Worm (Caenorhabditis elegans) whole organism, L3 larva: ENCODE results near the gene F14D7.9.
"Not testable (repeated sequence)": the region's sequence is repeated elsewhere in the genome, so short reads cannot be mapped to it uniquely, and the experiment has no call there.

Experiments used
- ZK546.5 ChIP-seq: sonication (generic microtip); optimal IDR thresholded peaks from 2 replicates; lab custom pipeline; 2017; ENCODE audit warnings: missing biosample characterization, missing genetic modification characterization
- aly-2 ChIP-seq: fragments of 150-350 bp; optimal IDR thresholded peaks from 2 replicates; lab custom pipeline; 2014; ENCODE audit warnings: missing biosample characterization, missing genetic modification characterization
- ama-1 ChIP-seq: fragments of 150-350 bp; optimal IDR thresholded peaks from 2 replicates; lab custom pipeline; 2018
- ceh-28 ChIP-seq: fragments of 150-350 bp; optimal IDR thresholded peaks from 2 replicates; lab custom pipeline; 2014; ENCODE audit warnings: missing biosample characterization, missing genetic modification reagents, missing genetic modification characterization
- ceh-82 ChIP-seq: fragments of 150-350 bp; optimal IDR thresholded peaks from 2 replicates; lab custom pipeline; 2014; ENCODE audit warnings: missing biosample characterization, missing genetic modification characterization
- ceh-9 ChIP-seq: sonication (generic microtip); optimal IDR thresholded peaks from 2 replicates; lab custom pipeline; 2018; ENCODE audit warnings: missing biosample characterization, missing genetic modification characterization
- egl-27 ChIP-seq: sonication (generic microtip); optimal IDR thresholded peaks from 4 replicates; lab custom pipeline; 2017; ENCODE audit warnings: missing biosample characterization, missing genetic modification reagents, missing genetic modification characterization
- elt-1 ChIP-seq: fragments of 150-350 bp; optimal IDR thresholded peaks from 2 replicates; lab custom pipeline; 2014; ENCODE audit warnings: missing biosample characterization, missing genetic modification characterization
- elt-2 ChIP-seq: sonication (generic microtip); optimal IDR thresholded peaks from 2 replicates; lab custom pipeline; 2016; ENCODE audit warnings: missing genetic modification reagents, mild to moderate bottlenecking, missing genetic modification characterization, missing compliant biosample characterization
- elt-3 ChIP-seq, 3 experiments: fragments of 150-350 bp in 1 of 3; sonication (generic microtip) in 2 of 3; optimal IDR thresholded peaks; 2 replicates in 2 of 3; 4 replicates in 1 of 3; lab custom pipeline; 2014 to 2017; ENCODE audit warnings: missing biosample characterization in 3 of 3, missing genetic modification characterization in 3 of 3
- fkh-10 ChIP-seq: sonication (generic microtip); optimal IDR thresholded peaks from 2 replicates; lab custom pipeline; 2017; ENCODE audit warnings: missing biosample characterization, missing genetic modification reagents, missing genetic modification characterization
- fkh-2 ChIP-seq: fragments of 150-350 bp; optimal IDR thresholded peaks from 2 replicates; lab custom pipeline; 2014; ENCODE audit warnings: missing biosample characterization, missing genetic modification reagents, missing genetic modification characterization
- jun-1 ChIP-seq: fragments of 150-350 bp; optimal IDR thresholded peaks from 2 replicates; lab custom pipeline; 2014; ENCODE audit warnings: missing biosample characterization, missing genetic modification reagents, missing genetic modification characterization
- lin-15B ChIP-seq: fragments of 150-350 bp; optimal IDR thresholded peaks from 2 replicates; lab custom pipeline; 2014; ENCODE audit warnings: missing biosample characterization, missing genetic modification characterization
- lin-39 ChIP-seq: fragments of 150-350 bp; optimal IDR thresholded peaks from 2 replicates; lab custom pipeline; 2018; ENCODE audit warnings: missing biosample characterization, missing genetic modification reagents, missing genetic modification characterization
- mdl-1 ChIP-seq: fragments of 150-350 bp; optimal IDR thresholded peaks from 2 replicates; lab custom pipeline; 2014; ENCODE audit warnings: missing biosample characterization, missing genetic modification characterization
- mml-1 ChIP-seq: fragments of 150-350 bp; sonication (generic microtip); optimal IDR thresholded peaks from 3 replicates; lab custom pipeline; 2014; ENCODE audit warnings: missing biosample characterization, missing genetic modification characterization
- nfya-1 ChIP-seq: sonication (generic microtip); optimal IDR thresholded peaks from 2 replicates; lab custom pipeline; 2017; ENCODE audit warnings: missing genetic modification characterization, mild to moderate bottlenecking, missing compliant biosample characterization, antibody characterized with exemption, moderate library complexity; ENCODE audit not compliant: insufficient read depth
- nhr-237 ChIP-seq: fragments of 150-350 bp; optimal IDR thresholded peaks from 2 replicates; lab custom pipeline; 2014; ENCODE audit warnings: missing biosample characterization, missing genetic modification characterization
- nhr-25 ChIP-seq: sonication (generic microtip); optimal IDR thresholded peaks from 2 replicates; lab custom pipeline; 2017; ENCODE audit warnings: missing biosample characterization, missing genetic modification characterization
- nhr-67 ChIP-seq: fragments of 150-350 bp; optimal IDR thresholded peaks from 2 replicates; lab custom pipeline; 2014; ENCODE audit warnings: missing biosample characterization, missing genetic modification characterization
- nhr-76 ChIP-seq: fragments of 150-350 bp; sonication (generic microtip); optimal IDR thresholded peaks from 5 replicates; lab custom pipeline; 2014; ENCODE audit warnings: missing biosample characterization, missing genetic modification characterization
- nhr-77 ChIP-seq: fragments of 150-350 bp; optimal IDR thresholded peaks from 2 replicates; lab custom pipeline; 2014; ENCODE audit warnings: missing biosample characterization, missing genetic modification characterization
- pha-4 ChIP-seq: fragments of 150-350 bp; optimal IDR thresholded peaks from 2 replicates; lab custom pipeline; 2014; ENCODE audit warnings: missing biosample characterization, missing genetic modification reagents, missing genetic modification characterization
- skn-1 ChIP-seq: fragments of 150-350 bp; optimal IDR thresholded peaks from 2 replicates; lab custom pipeline; 2014; ENCODE audit warnings: missing biosample characterization, missing genetic modification characterization
- unc-39 ChIP-seq: sonication (generic microtip); optimal IDR thresholded peaks from 4 replicates; lab custom pipeline; 2017; ENCODE audit warnings: missing biosample characterization, missing genetic modification characterization
- unc-62 ChIP-seq: fragments of 150-350 bp; sonication (generic microtip); optimal IDR thresholded peaks from 4 replicates; lab custom pipeline; 2014; ENCODE audit warnings: missing biosample characterization, missing genetic modification reagents, missing genetic modification characterization
- zag-1 ChIP-seq: fragments of 150-350 bp; optimal IDR thresholded peaks from 2 replicates; lab custom pipeline; 2014; ENCODE audit warnings: missing biosample characterization, missing genetic modification characterization
- ztf-11 ChIP-seq: fragments of 150-350 bp; optimal IDR thresholded peaks from 2 replicates; lab custom pipeline; 2014; ENCODE audit warnings: missing biosample characterization, missing genetic modification characterization

The F14D7.9 gene

ce11 chrV:14306771-14307170, 12.3 kb downstream of the F14D7.9 start, which contains the start of gene spig-4:
TSS of gene spig-4 (minus strand) at chrV:14306871.
- not testable (repeated sequence) for TF ChIP-seq elt-3 (tag; optimal IDR thresholded peaks at IDR 0.05; lab: Kevin White, UChicago); nhr-237 (tag; lab: Kevin White, UChicago); nhr-67

ce11 chrV:14308164-14308563, 13.7 kb downstream of the F14D7.9 start, which contains the start of gene spig-5:
TSS of gene spig-5 (plus strand) at chrV:14308464.
- TF ChIP-seq lin-39 (tag; lab: Kevin White, UChicago); ama-1; mdl-1 (tag; lab: Kevin White, UChicago): not testable (repeated sequence)

- not testable (repeated sequence) for TF ChIP-seq unc-39; jun-1 (tag; lab: Kevin White, UChicago); nhr-77 (tag; lab: Kevin White, UChicago)
- TF ChIP-seq, all 47 proteins: peak for 0; not testable (repeated sequence) for 47
These were observed 15.1 kb downstream of the F14D7.9 start, which contains the start of gene F14D7.14 for ce11 chrV:14309632-14310031. TSS of gene F14D7.14 (plus strand) at chrV:14309932.

- no peak for TF ChIP-seq zag-1 (tag; lab: Kevin White, UChicago)
- no peak for TF ChIP-seq elt-3 (tag; optimal IDR thresholded peaks at IDR 0.05; lab: Kevin White, UChicago)
- TF ChIP-seq unc-62 (GFP tag; lab: Kevin White, UChicago), result no peak
- TF ChIP-seq aly-2 (tag; lab: Kevin White, UChicago), result no peak
- no peak for TF ChIP-seq egl-27 (tag; lab: Kevin White, UChicago)
- TF ChIP-seq fkh-10 (GFP tag; lab: Kevin White, UChicago), result no peak
- TF ChIP-seq, all 47 proteins: peak for 0
These were observed 16.6 kb downstream of the F14D7.9 start, which contains the start of gene ddn-3 for ce11 chrV:14311115-14311514. TSS of gene ddn-3 (minus strand) at chrV:14311215.

- TF ChIP-seq nhr-237 (tag; lab: Kevin White, UChicago), result no peak
- TF ChIP-seq nhr-25 (tag; lab: Kevin White, UChicago), result no peak
- no peak for TF ChIP-seq elt-1 (tag; lab: Kevin White, UChicago)
- no peak for TF ChIP-seq elt-3 (tag; optimal IDR thresholded peaks at IDR 0.05; lab: Kevin White, UChicago)
- TF ChIP-seq unc-39, result no peak
- no peak for TF ChIP-seq mdl-1 (tag; lab: Kevin White, UChicago)
- TF ChIP-seq fkh-2 (tag; lab: Kevin White, UChicago), result no peak
- no peak for TF ChIP-seq elt-2 (tag; lab: Kevin White, UChicago)
- TF ChIP-seq ama-1, result no peak
- TF ChIP-seq ceh-28 (tag; lab: Kevin White, UChicago), result no peak
- no peak for TF ChIP-seq nhr-67
- no peak for TF ChIP-seq aly-2 (tag; lab: Kevin White, UChicago)
- no peak for TF ChIP-seq nhr-76 (tag; lab: Kevin White, UChicago)
- no peak for TF ChIP-seq lin-15B
- no peak for TF ChIP-seq mml-1 (tag; lab: Kevin White, UChicago)
- no peak for TF ChIP-seq lin-39 (tag; lab: Kevin White, UChicago)
- TF ChIP-seq ZK546.5 (tag; lab: Kevin White, UChicago), result no peak
- no peak for TF ChIP-seq ceh-9 (tag; lab: Kevin White, UChicago)
- TF ChIP-seq ceh-82 (tag; lab: Kevin White, UChicago), result no peak
These were observed 18.2 kb downstream of the F14D7.9 start, which contains the start of gene F14D7.8 for ce11 chrV:14312695-14313094. TSS of gene F14D7.8 (minus strand) at chrV:14312795.

ce11 chrV:14314236-14314635, 19.7 kb downstream of the F14D7.9 start, which contains the start of gene F47B8.1:
TSS of gene F47B8.1 (minus strand) at chrV:14314336.
- no peak for TF ChIP-seq nfya-1 (tag; lab: Kevin White, UChicago)
- no peak for TF ChIP-seq pha-4 (tag; lab: Kevin White, UChicago)
- no peak for TF ChIP-seq ztf-11 (tag; lab: Kevin White, UChicago)
- no peak for TF ChIP-seq egl-27 (tag; lab: Kevin White, UChicago)
- TF ChIP-seq fkh-2 (tag; lab: Kevin White, UChicago), result no peak
- TF ChIP-seq elt-1 (tag; lab: Kevin White, UChicago), result no peak
- TF ChIP-seq ama-1, result no peak
- TF ChIP-seq elt-3 (tag; optimal IDR thresholded peaks at IDR 0.05; lab: Kevin White, UChicago), result no peak
- TF ChIP-seq skn-1 (tag; lab: Kevin White, UChicago), result no peak
- TF ChIP-seq nhr-67, result no peak
